Worm (Caenorhabditis elegans): ENCODE measurements around the gene F19B10.4.

The F19B10.4 gene

DNA sequence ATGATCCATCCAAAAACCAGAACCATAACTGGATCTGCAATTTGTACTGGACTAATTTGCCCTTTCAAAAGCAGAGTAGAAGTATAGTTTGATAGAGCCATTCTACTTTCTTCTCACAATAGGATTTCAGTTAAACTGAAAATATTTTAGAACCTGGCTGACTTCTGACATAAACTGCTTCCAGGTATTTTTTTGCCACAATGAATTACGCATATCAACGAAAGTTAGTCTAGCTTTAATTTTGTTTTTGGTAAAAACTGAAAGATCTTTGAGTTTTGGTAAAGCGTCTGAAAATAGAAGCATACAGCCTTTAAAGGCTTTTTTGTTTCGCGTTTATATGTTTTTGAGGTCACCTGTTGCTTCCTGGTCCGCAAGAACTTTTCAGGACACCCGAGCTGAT is 30.8 kb downstream of the F19B10.4 start, which contains the start of gene srx-101:
Gene srx-101 (minus strand): TSS at position 101 of the 400 bp plus-strand sequence.
- peak; percentile 34 for TF ChIP-seq aha-1 (tag)
- no peak for TF ChIP-seq nhr-237 (tag; optimal IDR thresholded peaks at IDR 0.05)

DNA sequence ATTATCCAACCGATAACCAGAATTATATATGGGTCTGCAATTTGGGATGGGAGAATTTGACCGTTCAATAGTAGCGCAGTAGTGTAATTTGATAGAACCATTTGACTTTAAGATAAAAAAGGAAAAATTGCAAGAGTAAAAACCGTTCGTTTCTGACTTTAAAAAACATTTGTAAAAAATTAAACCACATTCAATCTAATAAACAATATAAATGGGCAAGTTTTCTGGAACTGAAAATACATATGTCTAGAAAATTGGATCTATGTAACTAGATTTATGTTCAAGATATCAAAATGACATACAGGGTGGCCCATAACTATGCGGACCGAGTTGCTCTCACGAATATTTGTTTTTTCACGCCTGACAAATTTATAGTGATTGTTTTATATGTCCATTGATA is 34.8 kb downstream of the F19B10.4 start, which contains the start of gene srx-102:
Gene srx-102 (minus strand): TSS at position 101 of the 400 bp plus-strand sequence.
- TF ChIP-seq nhr-6 (tag; optimal IDR thresholded peaks at IDR 0.05): no peak
- TF ChIP-seq unc-62 (GFP tag; optimal IDR thresholded peaks at IDR 0.05 in 1 of 2): peak in 1 of 2 experiments; percentile 45
- no peak for TF ChIP-seq unc-62 (tag; optimal IDR thresholded peaks at IDR 0.05)
- TF ChIP-seq Y105C5A.15 (GFP tag; IDR thresholded peaks at IDR 0.05): no peak
- TF ChIP-seq ztf-11 (tag; optimal IDR thresholded peaks at IDR 0.05): no peak

- TF ChIP-seq daf-19 (GFP tag; conservative IDR thresholded peaks at IDR 0.05) (no peak), vab-7 (GFP tag; IDR thresholded peaks at IDR 0.05) (no peak), ceh-28 (tag; optimal IDR thresholded peaks at IDR 0.05) (no peak), dmd-8 (GFP tag; IDR thresholded peaks at IDR 0.05) (no peak), ceh-20 (GFP tag; IDR thresholded peaks at IDR 0.05) (no peak)
Observed at ce11 chrII:3699591-3699990, 39.7 kb downstream of the F19B10.4 start, which contains the start of gene srx-104. Gene srx-104, minus strand, starts transcription at chrII:3699691.

- TF ChIP-seq Y48G9A.11 (GFP tag; IDR thresholded peaks at IDR 0.05) (no peak), nhr-28 (tag; optimal IDR thresholded peaks at IDR 0.05) (no peak), rbr-2 (tag; optimal IDR thresholded peaks at IDR 0.05) (no peak), T20F7.1 (GFP tag; optimal IDR thresholded peaks at IDR 0.05) (no peak), tag-97 (GFP tag; IDR thresholded peaks at IDR 0.05) (no peak), duxl-1 (tag; optimal IDR thresholded peaks at IDR 0.05; ENCODE audit: poor library complexity) (no peak), lin-29 (GFP tag; IDR thresholded peaks at IDR 0.05) (no peak), R02D3.7 (tag; optimal IDR thresholded peaks at IDR 0.05) (no peak), ZK546.5 (tag; optimal IDR thresholded peaks at IDR 0.05) (no peak), ceh-20 (GFP tag; IDR thresholded peaks at IDR 0.05) (no peak), ceh-44 (GFP tag; IDR thresholded peaks at IDR 0.05) (no peak), hmg-1.1 (GFP tag; IDR thresholded peaks at IDR 0.05) (no peak)
Observed at ce11 chrII:3701305-3701704, 41.4 kb downstream of the F19B10.4 start, which contains the start of gene srx-105. Gene srx-105, minus strand, starts transcription at chrII:3701405.

DNA sequence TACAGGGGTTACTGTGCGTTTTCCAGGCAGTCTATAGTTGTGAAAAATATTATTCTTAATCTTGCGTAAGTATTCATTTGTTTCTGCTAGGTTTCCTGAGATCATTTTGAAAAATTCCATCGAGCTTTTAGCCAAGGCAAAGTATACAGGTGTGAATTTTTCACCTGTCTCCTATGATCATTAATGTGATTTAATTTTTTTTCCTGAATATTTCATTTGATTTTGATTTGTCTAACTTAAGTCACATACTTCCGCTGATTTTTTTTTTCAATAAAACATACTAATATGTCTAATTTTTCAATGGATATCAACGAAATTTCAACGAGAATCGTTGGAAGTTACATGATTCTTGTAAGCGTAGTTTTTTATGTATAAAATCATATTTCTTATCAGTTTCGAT is 45.4 kb downstream of the F19B10.4 start, which contains the start of gene srx-108:
Gene srx-108 (plus strand): TSS at position 301 of the 400 bp plus-strand sequence.
- no peak for TF ChIP-seq ceh-20 (GFP tag; IDR thresholded peaks at IDR 0.05)
- TF ChIP-seq daf-19 (GFP tag; conservative IDR thresholded peaks at IDR 0.05): no peak
- no peak for TF ChIP-seq unc-62 (GFP tag; optimal IDR thresholded peaks at IDR 0.05 in 1 of 2)
- no peak for TF ChIP-seq unc-62 (tag; optimal IDR thresholded peaks at IDR 0.05)
- no peak for TF ChIP-seq daf-16 (GFP tag; optimal IDR thresholded peaks at IDR 0.05)
- TF ChIP-seq daf-16 (tag; optimal IDR thresholded peaks at IDR 0.05): no peak
- TF ChIP-seq ztf-11 (tag; optimal IDR thresholded peaks at IDR 0.05): no peak
- no peak for TF ChIP-seq F49E8.2 (tag; optimal IDR thresholded peaks at IDR 0.05; ENCODE audit: borderline replicate concordance)

- TF ChIP-seq ceh-32 (tag; optimal IDR thresholded peaks at IDR 0.05; ENCODE audit: poor library complexity) (no peak), unc-62 (GFP tag; optimal IDR thresholded peaks at IDR 0.05 in 1 of 2) (peak in 1 of 2 experiments; percentile 17), unc-62 (tag; optimal IDR thresholded peaks at IDR 0.05) (no peak)
Observed at ce11 chrII:3709255-3709654, 49.4 kb downstream of the F19B10.4 start, which contains the start of gene srx-110. Gene srx-110, plus strand, starts transcription at chrII:3709555.

DNA sequence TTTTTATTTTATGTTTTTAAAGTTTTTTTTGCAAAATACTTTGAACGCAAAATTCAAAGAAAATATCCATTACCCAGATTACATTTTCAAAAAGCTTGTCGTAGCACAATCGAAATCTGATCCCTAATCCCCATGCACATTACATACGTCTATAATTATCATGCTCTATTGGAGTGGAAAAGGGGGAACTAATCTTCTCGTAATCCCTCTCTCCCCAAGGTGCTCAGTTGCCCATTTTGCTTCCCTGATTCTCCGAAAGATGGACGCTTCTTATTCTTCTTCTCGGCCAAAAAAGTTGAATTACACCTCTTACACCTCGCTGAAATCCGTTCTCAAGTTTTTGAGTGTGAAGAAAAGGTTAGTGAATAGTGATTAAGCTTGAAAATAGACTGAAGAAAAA is 51.2 kb downstream of the F19B10.4 start, which contains the start of gene fbxc-53:
Gene fbxc-53 (plus strand): TSS at position 245 of the 400 bp plus-strand sequence.
- TF ChIP-seq set-16 (GFP tag; IDR thresholded peaks at IDR 0.05): no peak
- no peak for TF ChIP-seq lir-3 (tag; optimal IDR thresholded peaks at IDR 0.05)
- no peak for TF ChIP-seq dmd-9 (GFP tag; IDR thresholded peaks at IDR 0.05)
- no peak for TF ChIP-seq lin-15B (tag; optimal IDR thresholded peaks at IDR 0.05)
- no peak for TF ChIP-seq rbr-2 (tag; optimal IDR thresholded peaks at IDR 0.05)
- TF ChIP-seq fkh-10 (GFP tag; optimal IDR thresholded peaks at IDR 0.05): no peak
- no peak for TF ChIP-seq T26A8.4 (GFP tag; IDR thresholded peaks at IDR 0.05)
